Fruit fly (Drosophila melanogaster) whole organism, embryonic: ENCODE measurements around the gene Rh2.

ENCODE experiments used
- Atf-2 ChIP-seq: fragments of 200-800 bp; sonication (Bioruptor generic); optimal IDR thresholded peaks from 2 replicates; lab custom pipeline; 2016; ENCODE audit warnings: missing biosample characterization, missing genetic modification characterization
- Atf6 ChIP-seq: fragments of 200-800 bp; sonication (Bioruptor generic); IDR thresholded peaks from 2 replicates; pipeline ENCODE4 v1.3.6; 2022; ENCODE audit warnings: missing biosample characterization, missing genetic modification characterization
- BEAF-32 ChIP-seq: fragments of 200-800 bp; sonication (Bioruptor generic); optimal IDR thresholded peaks from 3 replicates; lab custom pipeline; 2017; ENCODE audit warnings: missing biosample characterization, missing genetic modification characterization, mild to moderate bottlenecking, moderate library complexity, missing genetic modification reagents
- Bgb ChIP-seq: fragments of 200-800 bp; sonication (Bioruptor generic); IDR thresholded peaks from 2 replicates; pipeline ENCODE4 v1.3.6; 2022; ENCODE audit warnings: missing biosample characterization, missing genetic modification characterization; ENCODE audit not compliant: partially characterized antibody
- CG11456 ChIP-seq: fragments of 200-800 bp; sonication (Bioruptor generic); IDR thresholded peaks from 3 replicates; pipeline ENCODE4 v1.3.6; 2022; ENCODE audit warnings: missing biosample characterization, missing genetic modification characterization
- CG12659 ChIP-seq: fragments of 200-800 bp; sonication (Bioruptor generic); optimal IDR thresholded peaks from 3 replicates; lab custom pipeline; 2017; ENCODE audit warnings: mild to moderate bottlenecking, missing biosample characterization, missing genetic modification reagents, missing genetic modification characterization
- CG15601 ChIP-seq: fragments of 200-800 bp; sonication (Bioruptor generic); optimal IDR thresholded peaks from 3 replicates; lab custom pipeline; 2019; ENCODE audit warnings: missing biosample characterization, mild to moderate bottlenecking, missing genetic modification characterization, moderate library complexity
- CG1602 ChIP-seq: fragments of 200-800 bp; sonication (Bioruptor generic); optimal IDR thresholded peaks from 3 replicates; lab custom pipeline; 2016; ENCODE audit warnings: missing biosample characterization, missing genetic modification characterization
- CG1603 ChIP-seq: fragments of 200-800 bp; sonication (Bioruptor generic); optimal IDR thresholded peaks from 2 replicates; lab custom pipeline; 2019; ENCODE audit warnings: missing biosample characterization, mild to moderate bottlenecking, missing genetic modification characterization, moderate library complexity
- CG16813 ChIP-seq: fragments of 200-800 bp; sonication (Bioruptor generic); IDR thresholded peaks from 3 replicates; pipeline ENCODE4 v1.3.6; 2022; ENCODE audit warnings: missing biosample characterization, missing genetic modification characterization; ENCODE audit not compliant: partially characterized antibody
- CG17186 ChIP-seq: fragments of 200-800 bp; sonication (Bioruptor generic); optimal IDR thresholded peaks from 3 replicates; lab custom pipeline; 2017; ENCODE audit warnings: missing biosample characterization, missing genetic modification reagents, missing genetic modification characterization
- CG17328 ChIP-seq: fragments of 200-800 bp; sonication (Bioruptor generic); IDR thresholded peaks from 2 replicates; pipeline ENCODE4 v1.3.6; 2022; ENCODE audit warnings: missing biosample characterization, missing genetic modification characterization
- CG17568 ChIP-seq: fragments of 200-800 bp; sonication (Bioruptor generic); optimal IDR thresholded peaks from 2 replicates; lab custom pipeline; 2018; ENCODE audit warnings: missing biosample characterization, mild to moderate bottlenecking, missing genetic modification characterization, moderate library complexity
- CG1832 ChIP-seq: fragments of 200-800 bp; sonication (Bioruptor generic); optimal IDR thresholded peaks from 2 replicates; lab custom pipeline; 2017; ENCODE audit warnings: missing biosample characterization, mild to moderate bottlenecking, missing genetic modification characterization, inconsistent platforms
- CG2199 ChIP-seq: fragments of 200-800 bp; sonication (Bioruptor generic); IDR thresholded peaks from 3 replicates; pipeline ENCODE4 v1.3.6; 2022; ENCODE audit warnings: missing biosample characterization, missing genetic modification characterization
- CG2712 ChIP-seq: fragments of 200-800 bp; optimal IDR thresholded peaks from 3 replicates; lab custom pipeline; 2019; ENCODE audit warnings: missing biosample characterization, mild to moderate bottlenecking, missing genetic modification characterization, moderate library complexity
- CG34376 ChIP-seq: fragments of 200-800 bp; sonication (Bioruptor generic); optimal IDR thresholded peaks from 2 replicates; lab custom pipeline; 2018; ENCODE audit warnings: missing biosample characterization, mild to moderate bottlenecking, missing genetic modification characterization
- CG34422 ChIP-seq: fragments of 200-800 bp; sonication (Bioruptor generic); IDR thresholded peaks from 3 replicates; pipeline ENCODE4 v1.3.6; 2022; ENCODE audit warnings: missing biosample characterization, missing genetic modification characterization
- CG42726 ChIP-seq: fragments of 200-800 bp; sonication (Bioruptor generic); IDR thresholded peaks from 2 replicates; pipeline ENCODE4 v1.3.6; 2022; ENCODE audit warnings: missing biosample characterization, missing genetic modification characterization; ENCODE audit not compliant: partially characterized antibody
- CG6175 ChIP-seq: fragments of 200-800 bp; sonication (Bioruptor generic); IDR thresholded peaks from 3 replicates; pipeline ENCODE4 v1.3.6; 2022; ENCODE audit warnings: missing biosample characterization, missing genetic modification characterization
- CG6254 ChIP-seq: fragments of 200-800 bp; sonication (Bioruptor generic); optimal IDR thresholded peaks from 3 replicates; lab custom pipeline; 2017; ENCODE audit warnings: mild to moderate bottlenecking, missing biosample characterization, missing genetic modification reagents, missing genetic modification characterization
- CG7928 ChIP-seq: fragments of 200-800 bp; sonication (Bioruptor generic); optimal IDR thresholded peaks from 2 replicates; lab custom pipeline; 2017; ENCODE audit warnings: missing biosample characterization, mild to moderate bottlenecking, missing genetic modification characterization
- Chrac-16 ChIP-seq: fragments of 200-800 bp; sonication (Bioruptor generic); optimal IDR thresholded peaks from 3 replicates; lab custom pipeline; 2016; ENCODE audit warnings: missing biosample characterization, missing genetic modification characterization
- Deaf1 ChIP-seq: fragments of 200-800 bp; optimal IDR thresholded peaks from 3 replicates; lab custom pipeline; 2019; ENCODE audit warnings: missing biosample characterization, mild to moderate bottlenecking, missing genetic modification characterization, moderate library complexity
- Drgx ChIP-seq: fragments of 200-800 bp; sonication (Bioruptor generic); IDR thresholded peaks from 2 replicates; pipeline ENCODE4 v1.3.6; 2022; ENCODE audit warnings: missing biosample characterization, missing genetic modification characterization
- E2f2 ChIP-seq: fragments of 200-800 bp; sonication (Bioruptor generic); IDR thresholded peaks from 2 replicates; pipeline ENCODE4 v1.3.6; 2022; ENCODE audit warnings: missing biosample characterization, missing genetic modification characterization
- ERR ChIP-seq: fragments of 200-800 bp; sonication (Bioruptor generic); optimal IDR thresholded peaks from 2 replicates; lab custom pipeline; 2016; ENCODE audit warnings: missing biosample characterization, missing genetic modification characterization
- HLH4C ChIP-seq: fragments of 200-800 bp; sonication (Bioruptor generic); IDR thresholded peaks from 3 replicates; pipeline ENCODE4 v1.3.6; 2022; ENCODE audit warnings: missing biosample characterization, missing genetic modification characterization; ENCODE audit not compliant: partially characterized antibody
- MBD-R2 ChIP-seq: fragments of 200-800 bp; sonication (Bioruptor generic); IDR thresholded peaks from 2 replicates; pipeline ENCODE4 v1.3.6; 2022; ENCODE audit warnings: missing biosample characterization, missing genetic modification characterization
- NK7.1 ChIP-seq: fragments of 200-800 bp; sonication (Bioruptor generic); optimal IDR thresholded peaks from 3 replicates; lab custom pipeline; 2016; ENCODE audit warnings: missing biosample characterization, missing genetic modification characterization
- Oli ChIP-seq: fragments of 200-800 bp; sonication (Bioruptor generic); optimal IDR thresholded peaks from 2 replicates; lab custom pipeline; 2018; ENCODE audit warnings: missing biosample characterization, mild to moderate bottlenecking, missing genetic modification characterization, moderate library complexity
- Rfx ChIP-seq: fragments of 200-800 bp; sonication (Bioruptor generic); IDR thresholded peaks from 2 replicates; pipeline ENCODE4 v1.3.6; 2022; ENCODE audit warnings: missing biosample characterization, missing genetic modification characterization
- Ssrp ChIP-seq: fragments of 200-800 bp; sonication (Bioruptor generic); optimal IDR thresholded peaks from 2 replicates; lab custom pipeline; 2018; ENCODE audit warnings: missing biosample characterization, mild to moderate bottlenecking, missing genetic modification characterization, moderate library complexity
- abd-A ChIP-seq: fragments of 200-800 bp; sonication (Bioruptor generic); optimal IDR thresholded peaks from 3 replicates; lab custom pipeline; 2019; ENCODE audit warnings: missing biosample characterization, mild to moderate bottlenecking, missing genetic modification characterization, moderate library complexity
- ci ChIP-seq: fragments of 200-800 bp; sonication (Bioruptor generic); IDR thresholded peaks from 3 replicates; pipeline ENCODE4 v1.3.6; 2022; ENCODE audit warnings: missing biosample characterization, missing genetic modification characterization
- crol ChIP-seq: fragments of 200-800 bp; sonication (Bioruptor generic); IDR thresholded peaks from 2 replicates; pipeline ENCODE4 v1.3.6; 2022; ENCODE audit warnings: missing biosample characterization, missing genetic modification characterization
- dpn ChIP-seq, 2 experiments: fragments of 200-800 bp; sonication (Bioruptor generic); optimal IDR thresholded peaks; 3 replicates each; lab custom pipeline; 2016; ENCODE audit warnings: missing biosample characterization in 2 of 2, missing genetic modification characterization in 2 of 2
- ham ChIP-seq: fragments of 200-800 bp; sonication (Bioruptor generic); IDR thresholded peaks from 2 replicates; pipeline ENCODE4 v1.3.6; 2022; ENCODE audit warnings: missing biosample characterization, missing genetic modification characterization
- hkb ChIP-seq, 2 experiments: fragments of 200-800 bp in 1 of 2; fragments of >200 bp in 1 of 2; sonication (Bioruptor generic) in 1 of 2; IDR thresholded peaks in 1 of 2; optimal IDR thresholded peaks in 1 of 2; 2 replicates each; pipeline versions ENCODE4 v1.3.6 to Lab custom; 2017 to 2022; ENCODE audit warnings: missing biosample characterization in 1 of 2, missing genetic modification characterization in 1 of 2
- jing ChIP-seq: fragments of 200-800 bp; sonication (Bioruptor generic); optimal IDR thresholded peaks from 2 replicates; lab custom pipeline; 2018; ENCODE audit warnings: missing biosample characterization, mild to moderate bottlenecking, missing genetic modification characterization
- nom ChIP-seq: fragments of 200-800 bp; sonication (Bioruptor generic); optimal IDR thresholded peaks from 2 replicates; lab custom pipeline; 2017; ENCODE audit warnings: missing biosample characterization, missing genetic modification characterization, mild to moderate bottlenecking, moderate library complexity, missing genetic modification reagents
- pho ChIP-seq: fragments of 200-800 bp; sonication (Bioruptor generic); optimal IDR thresholded peaks from 2 replicates; lab custom pipeline; 2016; ENCODE audit warnings: missing biosample characterization, missing genetic modification characterization
- ranshi ChIP-seq: fragments of 200-800 bp; sonication (Bioruptor generic); IDR thresholded peaks from 2 replicates; pipeline ENCODE4 v1.3.6; 2022; ENCODE audit warnings: missing biosample characterization, missing genetic modification characterization
- sr ChIP-seq: fragments of 200-800 bp; sonication (Bioruptor generic); IDR thresholded peaks from 3 replicates; pipeline ENCODE4 v1.3.6; 2022; ENCODE audit warnings: missing biosample characterization, missing genetic modification characterization
- tx ChIP-seq: fragments of 200-800 bp; sonication (Bioruptor generic); optimal IDR thresholded peaks from 2 replicates; lab custom pipeline; 2016; ENCODE audit warnings: missing biosample characterization, missing genetic modification characterization
- unc-4 ChIP-seq: fragments of 200-800 bp; sonication (Bioruptor generic); IDR thresholded peaks from 2 replicates; pipeline ENCODE4 v1.3.6; 2022; ENCODE audit warnings: missing biosample characterization, missing genetic modification characterization; ENCODE audit not compliant: partially characterized antibody

Rh2 gene

dm6 chr3R:18905921-18906878 lies 7.0 kb downstream of the Rh2 start, which contains the start of gene EndoA (continued):
- TF ChIP-seq Oli (tag; lab: Kevin White, UChicago): peak; percentile 31
- TF ChIP-seq Atf-2 (GFP tag; lab: Kevin White, UChicago): no peak
- TF ChIP-seq CG34376: no peak
- peak; percentile 61 for TF ChIP-seq HLH4C (GFP tag; lab: Robert Waterston, UW)
- no peak for TF ChIP-seq CG17186 (GFP tag; lab: Kevin White, UChicago)
- peak; percentile 87 for TF ChIP-seq BEAF-32
- TF ChIP-seq CG2712 (tag; lab: Kevin White, UChicago): peak; percentile 75
- TF ChIP-seq CG12659 (GFP tag; lab: Kevin White, UChicago): peak; percentile 83
- no peak for TF ChIP-seq Ssrp (tag; lab: Kevin White, UChicago)
- peak; percentile 42; the same call in 1 of the 2 replicates for TF ChIP-seq CG42726 (GFP tag; lab: Robert Waterston, UW)

- no peak for TF ChIP-seq CG6254 (GFP tag; lab: Kevin White, UChicago)
- no peak for TF ChIP-seq MBD-R2
- TF ChIP-seq CG1603 (tag; lab: Kevin White, UChicago): no peak
- no peak for TF ChIP-seq CG15601
- no peak for TF ChIP-seq unc-4
- peak; percentile 47; the same call in 1 of the 3 replicates for TF ChIP-seq CG6175 (GFP tag; lab: Robert Waterston, UW)
- TF ChIP-seq CG16813 (GFP tag; lab: Robert Waterston, UW): no peak
- TF ChIP-seq E2f2 (GFP tag; lab: Robert Waterston, UW): 0 out of 2 replicates have a peak, but pooled peaks have one; percentile 12
- TF ChIP-seq Drgx (GFP tag; lab: Robert Waterston, UW): no peak
- TF ChIP-seq CG34422 (GFP tag; lab: Robert Waterston, UW): no peak
- TF ChIP-seq ranshi: peak; percentile 9; the same call in 1 of the 2 replicates
- TF ChIP-seq ci (GFP tag; lab: Robert Waterston, UW): no peak
- TF ChIP-seq ham (GFP tag; lab: Robert Waterston, UW): no peak
- no peak for TF ChIP-seq CG7928
- TF ChIP-seq Bgb (GFP tag; lab: Robert Waterston, UW): no peak
- TF ChIP-seq pho: no peak
- TF ChIP-seq CG17328 (GFP tag; lab: Robert Waterston, UW): 0 out of 2 replicates have a peak, but pooled peaks have one; percentile 18
- TF ChIP-seq NK7.1 (GFP tag; lab: Kevin White, UChicago): no peak
- no peak for TF ChIP-seq Chrac-16 (GFP tag; lab: Kevin White, UChicago)
- 0 out of 2 replicates have a peak, but pooled peaks have one; percentile 7 for TF ChIP-seq Atf6
- TF ChIP-seq crol (GFP tag; lab: Robert Waterston, UW): peak; percentile 84
- no peak for TF ChIP-seq Deaf1 (tag; lab: Kevin White, UChicago)
- no peak for TF ChIP-seq CG17568 (GFP tag; lab: Kevin White, UChicago)
- TF ChIP-seq abd-A (tag; lab: Kevin White, UChicago): peak; percentile 11
- 0 out of 2 replicates have a peak, but pooled peaks have one; percentile 13 for TF ChIP-seq Rfx (GFP tag; lab: Robert Waterston, UW)
- TF ChIP-seq CG1832 (GFP tag; lab: Kevin White, UChicago): no peak
- TF ChIP-seq CG2199: no peak
- TF ChIP-seq jing (GFP tag; lab: Kevin White, UChicago): no peak
- no peak for TF ChIP-seq dpn (GFP tag; optimal IDR thresholded peaks at IDR 0.05; lab: Kevin White, UChicago)
- TF ChIP-seq tx (GFP tag; lab: Kevin White, UChicago): no peak
- TF ChIP-seq CG11456: peak; percentile 66; the same call in 2 of the 3 replicates
- TF ChIP-seq ERR (GFP tag; lab: Kevin White, UChicago): peak; percentile 44
- TF ChIP-seq sr: peak; percentile 49; the same call in 2 of the 3 replicates
- TF ChIP-seq nom (GFP tag; lab: Kevin White, UChicago): no peak
- no peak for TF ChIP-seq hkb (optimal IDR thresholded peaks at IDR 0.05; lab: Kevin White, UChicago)
- no peak for TF ChIP-seq hkb (GFP tag; IDR thresholded peaks at IDR 0.05; lab: Robert Waterston, UW)
- no peak for TF ChIP-seq CG1602 (GFP tag; lab: Kevin White, UChicago)
Measured at dm6 chr3R:18910336-18910735, 11.1 kb downstream of the Rh2 start.
